Fruit fly (Drosophila melanogaster): ENCODE measurements around the gene Ns1.
A peak's percentile ranks its signal among the peaks of the same experiment; 100 is the strongest.

Gene Ns1

DNA sequence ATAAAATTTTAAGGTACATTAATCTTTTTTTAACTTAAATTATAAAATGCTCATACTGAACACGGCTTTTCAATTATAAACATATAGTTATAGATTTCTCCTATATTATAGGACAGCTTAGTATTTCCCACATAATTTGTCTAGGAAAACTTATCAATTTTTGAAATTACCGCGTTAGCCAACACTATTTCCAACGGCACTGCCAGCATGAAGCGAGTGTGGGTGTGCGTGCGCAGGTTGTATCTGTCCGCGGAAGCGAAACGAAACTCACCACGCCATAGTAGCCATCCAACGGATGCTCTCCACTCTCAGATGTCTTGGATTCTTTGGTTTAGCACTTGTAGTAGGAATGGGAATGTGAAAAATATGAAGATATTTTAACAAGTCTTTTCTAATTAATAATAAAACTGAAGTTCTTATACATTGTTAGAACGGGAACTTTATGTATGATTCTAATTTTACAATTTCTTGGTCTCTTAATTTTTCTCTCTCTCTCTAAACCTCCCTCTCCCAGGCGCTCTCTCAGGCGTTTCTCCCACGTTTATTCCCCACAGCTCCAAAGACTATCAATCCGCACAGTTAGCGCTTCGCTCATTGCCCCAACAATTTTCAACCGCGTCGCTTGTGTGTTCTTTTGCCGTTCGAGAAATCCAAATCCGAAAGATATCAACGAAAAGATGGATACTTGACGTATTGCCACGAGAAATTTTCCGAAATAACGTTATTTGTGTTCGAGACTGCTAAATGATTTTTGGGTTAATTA, 18.9 kb downstream of the Ns1 start, which contains the start of gene Dad:
Dad (plus strand) TSS at position 593 of the 763 bp plus-strand sequence.
- TF ChIP-seq Dif (GFP tag; optimal IDR thresholded peaks at IDR 0.05; ENCODE audit: partially characterized antibody) (peak; percentile 66), N (GFP tag; optimal IDR thresholded peaks at IDR 0.05) (no peak), Hr78 (GFP tag; optimal IDR thresholded peaks at IDR 0.05) (no peak), Dfd (GFP tag; optimal IDR thresholded peaks at IDR 0.05) (no peak), CrebA (GFP tag; optimal IDR thresholded peaks at IDR 0.05; ENCODE audit: borderline replicate concordance) (peak; percentile 8), Vsx2 (GFP tag; optimal IDR thresholded peaks at IDR 0.05; ENCODE audit: partially characterized antibody) (peak; percentile 20), Hr83 (GFP tag; optimal IDR thresholded peaks at IDR 0.05; ENCODE audit: poor library complexity, severe bottlenecking) (peak; percentile 51), GATAd (GFP tag; optimal IDR thresholded peaks at IDR 0.05) (no peak), Abd-B (GFP tag; optimal IDR thresholded peaks at IDR 0.05) (no peak), Jra (GFP tag; optimal IDR thresholded peaks at IDR 0.05) (no peak), Hnf4 (GFP tag; optimal IDR thresholded peaks at IDR 0.05) (peak; percentile 48), br (GFP tag; optimal IDR thresholded peaks at IDR 0.05) (peak; percentile 75), foxo (GFP tag; optimal IDR thresholded peaks at IDR 0.05) (peak in 1 of 2 experiments; percentile 71), Sp1 (GFP tag; optimal IDR thresholded peaks at IDR 0.05) (peak; percentile 34), Rel (GFP tag; optimal IDR thresholded peaks at IDR 0.05) (peak; percentile 10), Rel (tag; optimal IDR thresholded peaks at IDR 0.05) (peak; percentile 8), dsf (GFP tag; optimal IDR thresholded peaks at IDR 0.05; ENCODE audit: borderline replicate concordance) (no peak), HLH106 (tag; optimal IDR thresholded peaks at IDR 0.05) (peak; percentile 55), woc (GFP tag; optimal IDR thresholded peaks at IDR 0.05) (no peak), Mio (GFP tag; optimal IDR thresholded peaks at IDR 0.05) (no peak), CG32264 (GFP tag; optimal IDR thresholded peaks at IDR 0.05) (peak; percentile 1), ey (GFP tag; optimal IDR thresholded peaks at IDR 0.05) (peak; percentile 49), sv (GFP tag; optimal IDR thresholded peaks at IDR 0.05) (no peak), dl (GFP tag; optimal IDR thresholded peaks at IDR 0.05; ENCODE audit: insufficient read depth in 1 of 2, partially characterized antibody in 2 of 2) (peak; percentile 53 to 70), Myc (optimal IDR thresholded peaks at IDR 0.05) (no peak), pan (optimal IDR thresholded peaks at IDR 0.05) (no peak), fru (GFP tag; optimal IDR thresholded peaks at IDR 0.05) (peak; percentile 69), brk (GFP tag; optimal IDR thresholded peaks at IDR 0.05) (peak; percentile 64), dmrt93B (GFP tag; optimal IDR thresholded peaks at IDR 0.05) (no peak), rgr (GFP tag; optimal IDR thresholded peaks at IDR 0.05) (peak; percentile 78), usp (GFP tag; optimal IDR thresholded peaks at IDR 0.05) (no peak), jim (GFP tag; optimal IDR thresholded peaks at IDR 0.05) (no peak), tai (GFP tag; optimal IDR thresholded peaks at IDR 0.05) (peak; percentile 55), OdsH (GFP tag; optimal IDR thresholded peaks at IDR 0.05) (peak; percentile 49), CG9705 (GFP tag; optimal IDR thresholded peaks at IDR 0.05) (no peak), sage (GFP tag; optimal IDR thresholded peaks at IDR 0.05) (peak; percentile 49), lola (GFP tag; optimal IDR thresholded peaks at IDR 0.05) (no peak), h (GFP tag; optimal IDR thresholded peaks at IDR 0.05) (peak; percentile 83), psq (GFP tag; optimal IDR thresholded peaks at IDR 0.05) (no peak)

DNA sequence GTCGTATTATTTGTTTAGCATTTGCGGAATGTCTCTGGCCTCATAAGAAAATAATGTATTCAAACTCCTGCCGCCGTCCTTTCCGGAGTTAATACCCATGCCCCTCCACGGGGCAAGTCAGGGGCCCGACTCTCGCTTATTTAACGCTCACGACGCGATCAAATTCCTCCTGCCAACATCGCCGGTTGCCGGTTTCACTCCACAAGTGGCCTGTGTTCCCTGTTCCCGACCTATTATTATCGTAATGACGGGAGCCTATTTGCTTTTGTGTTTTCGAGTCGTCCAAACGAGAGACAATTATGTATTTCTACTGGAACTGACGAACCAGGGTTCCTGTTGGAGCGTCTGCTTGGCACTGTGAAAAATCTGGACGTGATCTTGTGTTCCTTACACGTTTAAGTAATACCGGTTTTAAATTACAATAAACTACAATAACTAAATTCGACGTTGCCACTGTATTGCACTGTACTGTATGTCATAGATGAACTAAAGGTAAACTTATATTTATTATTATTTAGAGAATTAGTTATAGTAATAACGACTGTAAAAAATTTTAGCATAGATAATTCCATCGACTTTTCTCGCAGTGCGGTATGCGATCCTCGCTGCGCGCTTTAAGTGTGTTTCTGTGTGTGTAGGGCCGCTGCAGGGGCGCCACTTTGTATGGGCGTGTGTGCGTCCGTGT, 19.9 kb downstream of the Ns1 start:
- TF ChIP-seq usp (GFP tag; optimal IDR thresholded peaks at IDR 0.05) (no peak), Jra (GFP tag; optimal IDR thresholded peaks at IDR 0.05) (no peak), Abd-B (GFP tag; optimal IDR thresholded peaks at IDR 0.05) (no peak), psq (GFP tag; optimal IDR thresholded peaks at IDR 0.05) (peak; percentile 62), N (GFP tag; optimal IDR thresholded peaks at IDR 0.05) (no peak), sage (GFP tag; optimal IDR thresholded peaks at IDR 0.05) (peak; percentile 59), brk (GFP tag; optimal IDR thresholded peaks at IDR 0.05) (peak; percentile 69), woc (GFP tag; optimal IDR thresholded peaks at IDR 0.05) (peak; percentile 78), dmrt93B (GFP tag; optimal IDR thresholded peaks at IDR 0.05) (peak; percentile 61), CrebA (GFP tag; optimal IDR thresholded peaks at IDR 0.05; ENCODE audit: borderline replicate concordance) (no peak), Sp1 (GFP tag; optimal IDR thresholded peaks at IDR 0.05) (peak; percentile 80), Rel (GFP tag; optimal IDR thresholded peaks at IDR 0.05) (peak; percentile 34), Rel (tag; optimal IDR thresholded peaks at IDR 0.05) (peak; percentile 39), Hr83 (GFP tag; optimal IDR thresholded peaks at IDR 0.05; ENCODE audit: poor library complexity, severe bottlenecking) (no peak), h (GFP tag; optimal IDR thresholded peaks at IDR 0.05) (peak; percentile 84), Dfd (GFP tag; optimal IDR thresholded peaks at IDR 0.05) (no peak), lola (GFP tag; optimal IDR thresholded peaks at IDR 0.05) (no peak), dl (GFP tag; optimal IDR thresholded peaks at IDR 0.05; ENCODE audit: insufficient read depth in 1 of 2, partially characterized antibody in 2 of 2) (no peak), CG32264 (GFP tag; optimal IDR thresholded peaks at IDR 0.05) (peak; percentile 46), Vsx2 (GFP tag; optimal IDR thresholded peaks at IDR 0.05; ENCODE audit: partially characterized antibody) (no peak), tai (GFP tag; optimal IDR thresholded peaks at IDR 0.05) (peak; percentile 34), Mio (GFP tag; optimal IDR thresholded peaks at IDR 0.05) (no peak), ey (GFP tag; optimal IDR thresholded peaks at IDR 0.05) (peak; percentile 72), sv (GFP tag; optimal IDR thresholded peaks at IDR 0.05) (peak; percentile 33), jim (GFP tag; optimal IDR thresholded peaks at IDR 0.05) (no peak), OdsH (GFP tag; optimal IDR thresholded peaks at IDR 0.05) (peak; percentile 79), CG9705 (GFP tag; optimal IDR thresholded peaks at IDR 0.05) (peak; percentile 74), GATAd (GFP tag; optimal IDR thresholded peaks at IDR 0.05) (no peak), Myc (optimal IDR thresholded peaks at IDR 0.05) (no peak), foxo (GFP tag; optimal IDR thresholded peaks at IDR 0.05) (peak in 1 of 2 experiments; percentile 63), Hr78 (GFP tag; optimal IDR thresholded peaks at IDR 0.05) (no peak), rgr (GFP tag; optimal IDR thresholded peaks at IDR 0.05) (peak; percentile 66), Hnf4 (GFP tag; optimal IDR thresholded peaks at IDR 0.05) (peak; percentile 59), fru (GFP tag; optimal IDR thresholded peaks at IDR 0.05) (peak; percentile 71), br (GFP tag; optimal IDR thresholded peaks at IDR 0.05) (peak; percentile 71), HLH106 (tag; optimal IDR thresholded peaks at IDR 0.05) (peak; percentile 88), pan (optimal IDR thresholded peaks at IDR 0.05) (no peak)
